Fruit fly (Drosophila melanogaster): ENCODE measurements around the gene Hyls1.

Hyls1 gene

DNA sequence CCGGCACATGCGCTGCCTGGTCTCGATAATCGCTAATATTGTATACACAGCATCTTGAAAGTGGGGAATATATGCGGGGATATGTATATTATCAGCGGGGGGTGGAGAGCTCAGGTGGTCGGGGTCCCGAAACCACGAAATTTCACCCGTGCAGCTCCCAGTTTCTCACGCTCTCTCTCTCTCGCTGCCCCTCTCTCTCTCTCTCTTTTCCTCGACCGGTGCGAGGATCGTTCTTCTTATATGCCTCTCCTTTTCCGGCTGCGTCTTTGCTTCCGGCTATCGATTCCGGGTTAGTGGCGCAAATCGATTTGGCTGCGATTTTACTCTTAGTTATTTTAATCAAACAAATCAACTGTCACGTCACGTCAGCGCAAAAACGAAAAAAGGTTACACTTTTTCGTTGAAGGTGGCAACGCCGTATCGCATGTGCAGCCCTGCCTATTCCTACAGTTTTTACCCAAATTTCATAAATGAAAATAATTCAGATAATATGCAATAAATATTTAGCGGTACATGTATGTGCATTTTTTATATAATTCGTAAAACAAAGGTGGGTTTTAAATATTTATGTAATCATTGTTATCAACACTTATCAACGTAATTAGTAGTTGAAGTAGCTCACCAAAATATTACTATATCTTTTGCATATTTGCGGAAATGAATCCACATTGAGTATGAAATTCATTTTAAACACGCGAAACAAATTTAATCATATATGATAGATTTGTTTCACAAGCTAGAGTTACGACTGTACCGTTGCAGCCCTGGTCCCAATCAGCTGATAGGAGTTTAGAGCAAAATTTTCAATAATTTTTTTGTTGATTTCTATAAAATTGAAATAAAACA is 52.7 kb downstream of the Hyls1 start, which contains the start of the genes heix and CG17328 (continued):
- TF ChIP-seq CG15011 (GFP tag; optimal IDR thresholded peaks at IDR 0.05) (no peak), bab2 (GFP tag; optimal IDR thresholded peaks at IDR 0.05) (peak; percentile 52), grn (GFP tag; optimal IDR thresholded peaks at IDR 0.05) (no peak), CG7271 (tag; optimal IDR thresholded peaks at IDR 0.05) (peak; percentile 6), CG17802 (tag; optimal IDR thresholded peaks at IDR 0.05) (peak; percentile 24), Dbx (GFP tag; IDR thresholded peaks at IDR 0.05) (peak; percentile 64), CG10321 (GFP tag; IDR thresholded peaks at IDR 0.05) (no peak), CG33557 (GFP tag; optimal IDR thresholded peaks at IDR 0.05) (peak; percentile 36), CG7928 (GFP tag; optimal IDR thresholded peaks at IDR 0.05) (peak; percentile 96), CG12155 (GFP tag; optimal IDR thresholded peaks at IDR 0.05) (peak; percentile 58), schlank (tag; optimal IDR thresholded peaks at IDR 0.05) (peak; percentile 57), Dek (tag; optimal IDR thresholded peaks at IDR 0.05) (peak; percentile 76), Dip3 (GFP tag; optimal IDR thresholded peaks at IDR 0.05) (peak; percentile 69), bbx (GFP tag; IDR thresholded peaks at IDR 0.05; ENCODE audit: partially characterized antibody) (peak; percentile 27; the same call in 1 of the 2 replicates), jigr1 (GFP tag; IDR thresholded peaks at IDR 0.05) (0 out of 3 replicates have a peak, but pooled peaks have one; percentile 38), Sin3A (optimal IDR thresholded peaks at IDR 0.05) (peak; percentile 80), p53 (GFP tag; optimal IDR thresholded peaks at IDR 0.05) (no peak), tin (GFP tag; optimal IDR thresholded peaks at IDR 0.05) (peak; percentile 73), fd96Cb (tag; optimal IDR thresholded peaks at IDR 0.05) (peak; percentile 58), Neu2 (GFP tag; optimal IDR thresholded peaks at IDR 0.05; ENCODE audit: borderline replicate concordance) (no peak), Camta (GFP tag; optimal IDR thresholded peaks at IDR 0.05) (peak; percentile 49), H15 (GFP tag; IDR thresholded peaks at IDR 0.05) (peak; percentile 70; the same call in 2 of the 3 replicates), D19A (tag; optimal IDR thresholded peaks at IDR 0.05) (no peak), CG4328 (GFP tag; optimal IDR thresholded peaks at IDR 0.05) (peak; percentile 60), zfh1 (GFP tag; IDR thresholded peaks at IDR 0.05) (peak; percentile 74), usp (GFP tag; optimal IDR thresholded peaks at IDR 0.05) (no peak), CG2889 (GFP tag; IDR thresholded peaks at IDR 0.05) (no peak), CG34376 (GFP tag; optimal IDR thresholded peaks at IDR 0.05) (peak; percentile 61), CG17359 (tag; optimal IDR thresholded peaks at IDR 0.05) (peak; percentile 63), salm (tag; optimal IDR thresholded peaks at IDR 0.05) (no peak), Doc3 (GFP tag; IDR thresholded peaks at IDR 0.05; ENCODE audit: partially characterized antibody) (no peak), CG2678 (tag; optimal IDR thresholded peaks at IDR 0.05) (no peak), CG15073 (GFP tag; optimal IDR thresholded peaks at IDR 0.05) (no peak), Nf-YA (GFP tag; IDR thresholded peaks at IDR 0.05) (no peak), CG11560 (tag; IDR thresholded peaks at IDR 0.05) (no peak; the same call in 2 of the 3 replicates), rib (GFP tag; IDR thresholded peaks at IDR 0.05) (0 out of 2 replicates have a peak, but pooled peaks have one; percentile 36), nau (GFP tag; optimal IDR thresholded peaks at IDR 0.05) (no peak), CG10267 (tag; optimal IDR thresholded peaks at IDR 0.05) (peak; percentile 73), sqz (GFP tag; optimal IDR thresholded peaks at IDR 0.05) (no peak), ind (GFP tag; optimal IDR thresholded peaks at IDR 0.05) (peak; percentile 79), CG9797 (GFP tag; optimal IDR thresholded peaks at IDR 0.05) (peak; percentile 75), CG18764 (GFP tag; optimal IDR thresholded peaks at IDR 0.05) (peak; percentile 49), Oaz (GFP tag; IDR thresholded peaks at IDR 0.05) (peak; percentile 17; the same call in 1 of the 2 replicates), slp2 (GFP tag; optimal IDR thresholded peaks at IDR 0.05) (peak; percentile 5), Lim3 (GFP tag; IDR thresholded peaks at IDR 0.05) (no peak), Sox102F (GFP tag; optimal IDR thresholded peaks at IDR 0.05) (no peak), HHEX (GFP tag; optimal IDR thresholded peaks at IDR 0.05) (peak; percentile 41), CG5245 (GFP tag; optimal IDR thresholded peaks at IDR 0.05) (no peak), CG31441 (GFP tag; IDR thresholded peaks at IDR 0.05) (no peak; the same call in 1 of the 2 replicates)
